Worm (Caenorhabditis elegans) whole organism, L4 larva: Measurements from ENCODE around the gene dot-1.5.

ENCODE experiments used
- ceh-20 ChIP-seq: fragments of 200-800 bp; sonication (Bioruptor generic); IDR thresholded peaks from 2 replicates; pipeline ENCODE4 v1.3.6; 2022; ENCODE audit warnings: missing genetic modification reagents, missing genetic modification characterization, missing compliant biosample characterization
- dmd-8 ChIP-seq: fragments of 200-800 bp; sonication (Bioruptor generic); IDR thresholded peaks from 2 replicates; pipeline ENCODE4 v1.3.6; 2022; ENCODE audit warnings: missing genetic modification characterization, missing compliant biosample characterization
- egl-27 ChIP-seq: sonication (generic microtip); optimal IDR thresholded peaks from 3 replicates; lab custom pipeline; 2017; ENCODE audit warnings: missing biosample characterization, missing genetic modification reagents, missing genetic modification characterization
- hlh-30 ChIP-seq: sonication (generic microtip); optimal IDR thresholded peaks from 2 replicates; lab custom pipeline; 2017; ENCODE audit warnings: antibody characterized with exemption, mild to moderate bottlenecking, missing genetic modification characterization, missing compliant biosample characterization; ENCODE audit not compliant: insufficient read depth
- lin-1 ChIP-seq: fragments of 200-800 bp; sonication (Bioruptor generic); IDR thresholded peaks from 2 replicates; pipeline ENCODE4 v1.3.6; 2022; ENCODE audit warnings: missing genetic modification reagents, missing genetic modification characterization, missing compliant biosample characterization
- lin-15B ChIP-seq: fragments of 150-350 bp; sonication (generic microtip); optimal IDR thresholded peaks from 3 replicates; lab custom pipeline; 2014; ENCODE audit warnings: missing biosample characterization, missing genetic modification characterization
- mdt-29 ChIP-seq: fragments of 200-800 bp; sonication (Bioruptor generic); IDR thresholded peaks from 2 replicates; pipeline ENCODE4 v1.3.6; 2022; ENCODE audit warnings: missing genetic modification reagents, missing genetic modification characterization, missing compliant biosample characterization
- nhr-237 ChIP-seq: sonication (generic microtip); optimal IDR thresholded peaks from 2 replicates; lab custom pipeline; 2017; ENCODE audit warnings: missing biosample characterization, missing genetic modification characterization
- nhr-76 ChIP-seq: fragments of 150-350 bp; optimal IDR thresholded peaks from 2 replicates; lab custom pipeline; 2014; ENCODE audit warnings: missing biosample characterization, missing genetic modification characterization

DNA sequence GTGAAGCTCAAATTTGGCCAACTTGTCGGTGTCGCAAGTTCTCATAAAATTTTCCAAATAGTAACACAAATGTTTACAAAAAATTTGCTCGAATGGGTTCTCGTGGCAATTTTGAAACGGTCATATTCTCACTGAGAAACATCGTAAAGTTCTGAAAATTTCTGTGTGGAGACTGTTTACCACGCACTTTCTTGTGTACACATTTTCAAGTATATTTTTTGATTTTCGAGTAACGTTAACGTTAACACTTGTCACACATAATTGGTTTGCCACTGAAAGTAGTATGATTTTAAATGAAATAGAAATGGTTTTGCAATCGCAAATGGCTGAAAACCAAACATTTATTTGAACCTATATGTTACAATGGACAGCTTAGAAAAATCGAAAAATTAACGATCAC lies 26.5 kb upstream of the dot-1.5 start:
- TF ChIP-seq nhr-76 (tag; lab: Kevin White, UChicago) (no peak), ceh-20 (GFP tag; lab: Robert Waterston, UW) (no peak), lin-1 (no peak), egl-27 (no peak), dmd-8 (no peak), nhr-237 (tag; lab: Kevin White, UChicago) (no peak), hlh-30 (tag; lab: Kevin White, UChicago) (no peak), lin-15B (tag; lab: Kevin White, UChicago) (no peak), mdt-29 (GFP tag; lab: Robert Waterston, UW) (no peak)
